Fruit fly (Drosophila melanogaster): ENCODE measurements around the gene Sox21b.
A peak's percentile ranks its signal among the peaks of the same experiment; 100 is the strongest.

Sox21b gene

DNA sequence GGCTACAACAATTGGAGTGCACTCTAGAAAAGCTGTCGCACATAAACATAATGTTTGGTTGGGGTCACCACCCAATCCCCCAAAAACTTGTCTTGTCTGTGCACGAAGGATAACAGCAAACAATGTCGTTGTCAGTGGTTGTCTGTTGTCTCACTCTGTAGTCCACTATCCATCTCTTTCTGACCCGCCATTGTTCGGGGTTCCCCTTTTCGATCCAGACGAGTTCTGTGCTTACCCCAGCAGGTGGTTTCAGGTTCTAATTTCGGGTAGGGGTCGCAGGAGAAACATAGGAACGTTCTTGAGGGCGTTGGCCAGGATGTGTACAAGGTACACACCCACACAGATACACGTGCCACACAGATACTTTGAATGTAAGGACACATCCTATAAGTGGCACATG, 12.4 kb downstream of the Sox21b start (continued):
- TF ChIP-seq CG17802 (tag; optimal IDR thresholded peaks at IDR 0.05), result no peak
- peak; percentile 21 for TF ChIP-seq p53 (GFP tag; optimal IDR thresholded peaks at IDR 0.05)
- no peak for TF ChIP-seq Oaz (GFP tag; IDR thresholded peaks at IDR 0.05)
- no peak for TF ChIP-seq run (tag; optimal IDR thresholded peaks at IDR 0.05)
- no peak for TF ChIP-seq grau (tag; optimal IDR thresholded peaks at IDR 0.05)
- TF ChIP-seq CG13296 (GFP tag; optimal IDR thresholded peaks at IDR 0.05), result no peak
- TF ChIP-seq CG10267 (tag; optimal IDR thresholded peaks at IDR 0.05), result no peak
- TF ChIP-seq Aef1 (GFP tag; IDR thresholded peaks at IDR 0.05), result no peak
- no peak for TF ChIP-seq Xrp1 (GFP tag; IDR thresholded peaks at IDR 0.05)
- no peak for TF ChIP-seq rib (GFP tag; IDR thresholded peaks at IDR 0.05)
- TF ChIP-seq CG11456 (GFP tag; IDR thresholded peaks at IDR 0.05), result no peak
- TF ChIP-seq toy (GFP tag; IDR thresholded peaks at IDR 0.05), result no peak
- peak; percentile 20 for TF ChIP-seq HLHmδ (GFP tag; optimal IDR thresholded peaks at IDR 0.05)
- TF ChIP-seq CG3995 (GFP tag; optimal IDR thresholded peaks at IDR 0.05), result no peak
- 0 out of 3 replicates have a peak, but pooled peaks have one; percentile 40 for TF ChIP-seq CG2199 (GFP tag; IDR thresholded peaks at IDR 0.05)

- TF ChIP-seq Sry-β (GFP tag; optimal IDR thresholded peaks at IDR 0.05) (no peak), run (tag; optimal IDR thresholded peaks at IDR 0.05) (peak; percentile 44), Mad (GFP tag; optimal IDR thresholded peaks at IDR 0.05) (no peak), CG7357 (GFP tag; IDR thresholded peaks at IDR 0.05) (no peak), Drgx (GFP tag; IDR thresholded peaks at IDR 0.05) (no peak), CG2129 (GFP tag; IDR thresholded peaks at IDR 0.05; ENCODE audit: partially characterized antibody) (no peak), Asciz (GFP tag; optimal IDR thresholded peaks at IDR 0.05) (no peak), exex (tag; optimal IDR thresholded peaks at IDR 0.05) (peak; percentile 6), onecut (GFP tag; IDR thresholded peaks at IDR 0.05) (no peak), CG6791 (GFP tag; IDR thresholded peaks at IDR 0.05; ENCODE audit: partially characterized antibody) (no peak), Kr (GFP tag; optimal IDR thresholded peaks at IDR 0.05) (peak; percentile 41), CG32772 (GFP tag; IDR thresholded peaks at IDR 0.05) (no peak), ap (GFP tag; IDR thresholded peaks at IDR 0.05) (no peak), CG8478 (optimal IDR thresholded peaks at IDR 0.05) (no peak), gfzf (GFP tag; optimal IDR thresholded peaks at IDR 0.05) (no peak), emc (GFP tag; optimal IDR thresholded peaks at IDR 0.05) (no peak), Pdp1 (GFP tag; optimal IDR thresholded peaks at IDR 0.05) (no peak), Dip3 (GFP tag; optimal IDR thresholded peaks at IDR 0.05) (no peak), HmgD (GFP tag; optimal IDR thresholded peaks at IDR 0.05) (no peak), seq (GFP tag; IDR thresholded peaks at IDR 0.05) (peak; percentile 42; the same call in 1 of the 2 replicates), Nf-YB (GFP tag; optimal IDR thresholded peaks at IDR 0.05) (peak; percentile 47), cas (GFP tag; IDR thresholded peaks at IDR 0.05) (no peak), abd-A (tag; optimal IDR thresholded peaks at IDR 0.05) (peak; percentile 76), CG17612 (GFP tag; IDR thresholded peaks at IDR 0.05) (no peak), BEAF-32 (GFP tag; optimal IDR thresholded peaks at IDR 0.05) (no peak), ERR (GFP tag; optimal IDR thresholded peaks at IDR 0.05) (no peak), Nf-YC (tag; optimal IDR thresholded peaks at IDR 0.05) (peak; percentile 60), CG3838 (GFP tag; optimal IDR thresholded peaks at IDR 0.05) (no peak), dmrt99B (tag; optimal IDR thresholded peaks at IDR 0.05) (no peak), CG14014 (GFP tag; IDR thresholded peaks at IDR 0.05) (no peak), kni (GFP tag; optimal IDR thresholded peaks at IDR 0.05) (no peak), repo (GFP tag; optimal IDR thresholded peaks at IDR 0.05) (no peak), Jarid2 (GFP tag; optimal IDR thresholded peaks at IDR 0.05) (no peak), mirr (GFP tag; optimal IDR thresholded peaks at IDR 0.05) (peak; percentile 4), CG2116 (GFP tag; optimal IDR thresholded peaks at IDR 0.05) (no peak), pros (GFP tag; optimal IDR thresholded peaks at IDR 0.05) (peak; percentile 69), nerfin-1 (tag; optimal IDR thresholded peaks at IDR 0.05) (peak; percentile 40)
These were observed 17.0 kb downstream of the Sox21b start for dm6 chr3L:14114084-14114483.
